Fruit fly (Drosophila melanogaster) S2 (cell line): ENCODE results near the gene CG7953.

Experiments used
- CG8478 ChIP-seq: fragments of >200 bp; optimal IDR thresholded peaks from 2 replicates; lab custom pipeline; 2018
- CTCF ChIP-seq, 2 experiments: fragments of >200 bp; optimal IDR thresholded peaks; 2 replicates each; lab custom pipeline; 2018

DNA sequence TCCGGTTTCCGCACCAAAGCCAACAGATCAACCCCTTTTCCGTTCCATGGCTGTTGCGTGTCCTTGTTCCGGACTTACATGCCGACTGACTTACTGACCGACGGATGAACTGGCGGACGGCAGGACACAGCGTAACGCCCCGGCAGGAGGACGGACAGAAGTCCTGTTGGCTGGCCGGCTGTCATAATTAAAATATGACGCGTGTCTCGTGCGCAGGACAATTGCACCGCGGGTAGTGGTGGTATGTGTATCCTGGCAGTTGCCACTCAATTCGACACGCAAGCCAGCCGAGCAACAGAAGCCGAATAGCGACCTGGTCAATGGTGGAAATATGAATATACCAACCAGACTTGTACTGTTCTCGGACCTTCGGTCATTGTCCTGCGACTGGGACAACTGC is 21.7 kb downstream of the CG7953 start:
- TF ChIP-seq CG8478 (lab: Kevin White, UChicago), result no peak
- no peak for TF ChIP-seq CTCF (optimal IDR thresholded peaks at IDR 0.05; lab: Kevin White, UChicago)
